Fruit fly (Drosophila melanogaster): ENCODE data around the gene FucT6.
A peak's percentile ranks its signal among the peaks of the same experiment; 100 is the strongest.

FucT6 gene

DNA sequence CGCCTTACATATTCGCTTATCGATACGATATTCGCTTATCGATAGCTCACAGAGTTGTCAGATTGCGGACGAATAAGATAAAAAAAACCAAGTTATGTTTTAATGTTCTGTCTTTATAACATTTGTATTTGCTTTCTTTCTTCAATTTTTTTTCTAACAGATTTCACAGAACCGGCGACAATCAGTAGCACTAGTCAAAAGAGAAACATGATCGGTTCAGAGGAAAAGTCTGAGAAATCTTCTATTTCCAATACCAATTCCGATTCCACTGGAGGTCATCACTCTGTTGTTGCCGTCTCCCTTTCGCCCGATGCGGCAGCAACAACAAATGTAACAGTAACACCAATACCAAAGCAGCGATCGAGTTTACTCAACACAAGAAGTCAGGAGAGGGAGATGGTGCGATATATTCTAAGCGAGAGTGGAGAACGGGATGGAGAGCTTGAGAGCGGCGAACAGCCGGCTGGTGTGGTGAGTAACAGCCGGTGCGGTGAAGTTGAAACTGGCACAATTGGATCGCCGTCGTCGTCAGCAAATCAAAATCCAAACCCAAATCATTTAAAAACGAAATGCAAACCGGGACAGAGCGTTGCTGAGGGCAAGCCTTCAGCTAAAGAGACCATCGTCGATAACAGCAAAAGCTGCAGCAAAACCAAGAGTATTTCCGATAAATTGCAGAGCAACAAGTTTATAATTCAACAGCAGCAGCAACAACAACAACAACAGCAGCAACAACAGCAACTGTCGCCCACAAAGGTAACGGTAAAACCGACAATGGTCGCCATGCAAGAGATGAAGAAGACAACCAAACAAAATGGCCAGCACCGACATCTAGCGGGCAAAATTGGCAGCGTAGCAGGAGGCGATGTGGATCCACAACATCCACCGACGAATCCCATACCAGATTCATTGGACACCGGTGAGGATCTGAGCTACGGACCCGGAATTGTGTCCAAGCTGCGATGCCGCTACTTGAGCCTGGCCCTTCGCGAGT is 27.9 kb downstream of the FucT6 start (continued):
- peak; percentile 69 to 75 for TF ChIP-seq dpn (GFP tag; optimal IDR thresholded peaks at IDR 0.05)
- TF ChIP-seq cwo (GFP tag; optimal IDR thresholded peaks at IDR 0.05), result peak; percentile 32
- TF ChIP-seq CG7963 (GFP tag; IDR thresholded peaks at IDR 0.05; ENCODE audit: partially characterized antibody), result no peak
- peak; percentile 77 for TF ChIP-seq Sry-β (GFP tag; optimal IDR thresholded peaks at IDR 0.05)
- peak; percentile 95 for TF ChIP-seq ftz-f1 (GFP tag; optimal IDR thresholded peaks at IDR 0.05)
- peak; percentile 55 for TF ChIP-seq her (GFP tag; optimal IDR thresholded peaks at IDR 0.05)
- TF ChIP-seq Side (GFP tag; optimal IDR thresholded peaks at IDR 0.05), result peak; percentile 70
- TF ChIP-seq Hsf (GFP tag; optimal IDR thresholded peaks at IDR 0.05), result peak; percentile 53
- peak; percentile 49 for TF ChIP-seq HmgD (GFP tag; optimal IDR thresholded peaks at IDR 0.05)
- TF ChIP-seq BEAF-32 (GFP tag; optimal IDR thresholded peaks at IDR 0.05), result peak; percentile 79
- TF ChIP-seq en (GFP tag; optimal IDR thresholded peaks at IDR 0.05), result peak; percentile 14
- peak; percentile 42; the same call in 1 of the 2 replicates for TF ChIP-seq CG11247 (GFP tag; IDR thresholded peaks at IDR 0.05)
- TF ChIP-seq sim (GFP tag; IDR thresholded peaks at IDR 0.05), result no peak
- TF ChIP-seq Kr (GFP tag; optimal IDR thresholded peaks at IDR 0.05), result no peak
- peak; percentile 71 for TF ChIP-seq pho (GFP tag; optimal IDR thresholded peaks at IDR 0.05)
- peak; percentile 49 for TF ChIP-seq CG10462 (GFP tag; optimal IDR thresholded peaks at IDR 0.05)
- peak; percentile 74 for TF ChIP-seq CG13624 (GFP tag; optimal IDR thresholded peaks at IDR 0.05)
- TF ChIP-seq CG10147 (GFP tag; optimal IDR thresholded peaks at IDR 0.05), result peak; percentile 65
- TF ChIP-seq Meics (GFP tag; optimal IDR thresholded peaks at IDR 0.05), result peak; percentile 65
- peak; percentile 66 for TF ChIP-seq CG14710 (tag; optimal IDR thresholded peaks at IDR 0.05)
- no peak for TF ChIP-seq CG16779 (GFP tag; IDR thresholded peaks at IDR 0.05)
- TF ChIP-seq Dad (GFP tag; optimal IDR thresholded peaks at IDR 0.05), result peak; percentile 43
- peak; percentile 71 for TF ChIP-seq NfI (GFP tag; optimal IDR thresholded peaks at IDR 0.05)
- peak; percentile 67 for TF ChIP-seq nmo (GFP tag; optimal IDR thresholded peaks at IDR 0.05)
- peak; percentile 31 for TF ChIP-seq emc (GFP tag; optimal IDR thresholded peaks at IDR 0.05)
- TF ChIP-seq esg (GFP tag; conservative IDR thresholded peaks at IDR 0.05), result no peak
- peak in 1 of 2 experiments; percentile 52 for TF ChIP-seq Eip74EF (GFP tag; optimal IDR thresholded peaks at IDR 0.05)
- no peak for TF ChIP-seq pan (optimal IDR thresholded peaks at IDR 0.05)
- TF ChIP-seq pan (GFP tag; optimal IDR thresholded peaks at IDR 0.05 in 1 of 2, IDR thresholded peaks at IDR 0.05 in 1 of 2), result no peak
- TF ChIP-seq gsb (GFP tag; IDR thresholded peaks at IDR 0.05), result no peak
- TF ChIP-seq CG9876 (GFP tag; optimal IDR thresholded peaks at IDR 0.05), result peak; percentile 35
- peak; percentile 19 for TF ChIP-seq sqz (GFP tag; optimal IDR thresholded peaks at IDR 0.05)
- no peak for TF ChIP-seq Atf-2 (GFP tag; optimal IDR thresholded peaks at IDR 0.05)
- peak; percentile 64 for TF ChIP-seq CG12942 (GFP tag; optimal IDR thresholded peaks at IDR 0.05)
- TF ChIP-seq pnt (GFP tag; optimal IDR thresholded peaks at IDR 0.05), result peak; percentile 59
- TF ChIP-seq org-1 (GFP tag; optimal IDR thresholded peaks at IDR 0.05), result no peak
- peak; percentile 18 for TF ChIP-seq CG33557 (GFP tag; optimal IDR thresholded peaks at IDR 0.05)
- peak; percentile 63 for TF ChIP-seq odd (GFP tag; optimal IDR thresholded peaks at IDR 0.05)
- TF ChIP-seq toy (GFP tag; IDR thresholded peaks at IDR 0.05), result no peak
- peak; percentile 12 for TF ChIP-seq twi (tag; optimal IDR thresholded peaks at IDR 0.05)
- no peak for TF ChIP-seq CG4730 (GFP tag; IDR thresholded peaks at IDR 0.05)
- peak; percentile 58; the same call in 1 of the 2 replicates for TF ChIP-seq amos (GFP tag; IDR thresholded peaks at IDR 0.05; ENCODE audit: partially characterized antibody)
- no peak for TF ChIP-seq CG17802 (tag; optimal IDR thresholded peaks at IDR 0.05)
- TF ChIP-seq gcm2 (GFP tag; optimal IDR thresholded peaks at IDR 0.05), result no peak
- no peak for TF ChIP-seq zen2 (GFP tag; IDR thresholded peaks at IDR 0.05; ENCODE audit: partially characterized antibody)
- peak; percentile 71 for TF ChIP-seq tx (GFP tag; optimal IDR thresholded peaks at IDR 0.05)
- TF ChIP-seq MTF-1 (GFP tag; optimal IDR thresholded peaks at IDR 0.05; ENCODE audit: borderline replicate concordance), result no peak
- TF ChIP-seq crol (GFP tag; IDR thresholded peaks at IDR 0.05), result peak; percentile 64; the same call in 1 of the 2 replicates

Data from whole organism, embryonic.